Fruit fly (Drosophila melanogaster): ENCODE data around the gene CG14879.
A peak's percentile ranks its signal among the peaks of the same experiment; 100 is the strongest.

Gene CG14879

dm6 chr3R:16337053-16337385 lies 12.0 kb downstream of the CG14879 start (continued):
- no peak for TF ChIP-seq HLHmδ (GFP tag; optimal IDR thresholded peaks at IDR 0.05)
- TF ChIP-seq tup (GFP tag; optimal IDR thresholded peaks at IDR 0.05), result peak; percentile 16
- TF ChIP-seq zfh1 (GFP tag; IDR thresholded peaks at IDR 0.05), result peak; percentile 82
- no peak for TF ChIP-seq MTF-1 (GFP tag; optimal IDR thresholded peaks at IDR 0.05; ENCODE audit: borderline replicate concordance)
- no peak for TF ChIP-seq CG18619 (GFP tag; optimal IDR thresholded peaks at IDR 0.05)
- TF ChIP-seq gt (GFP tag; IDR thresholded peaks at IDR 0.05), result no peak
- peak; percentile 40 for TF ChIP-seq Xbp1 (GFP tag; optimal IDR thresholded peaks at IDR 0.05)
- peak; percentile 65 for TF ChIP-seq CG7745 (tag; optimal IDR thresholded peaks at IDR 0.05)
- TF ChIP-seq H2.0 (GFP tag; IDR thresholded peaks at IDR 0.05), result 0 out of 2 replicates have a peak, but pooled peaks have one; percentile 2
- TF ChIP-seq lola (GFP tag; optimal IDR thresholded peaks at IDR 0.05), result peak in 1 of 3 experiments; percentile 81
- peak; percentile 11 for TF ChIP-seq Myb (GFP tag; optimal IDR thresholded peaks at IDR 0.05)
- peak; percentile 75 for TF ChIP-seq fd102C (GFP tag; optimal IDR thresholded peaks at IDR 0.05)
- no peak for TF ChIP-seq CG9797 (GFP tag; optimal IDR thresholded peaks at IDR 0.05)
- no peak for TF ChIP-seq Fer1 (GFP tag; optimal IDR thresholded peaks at IDR 0.05)
- no peak for TF ChIP-seq CG10147 (GFP tag; optimal IDR thresholded peaks at IDR 0.05)
- peak; percentile 16 for TF ChIP-seq CG15601 (tag; optimal IDR thresholded peaks at IDR 0.05)
- peak; percentile 71 for TF ChIP-seq CG1602 (GFP tag; optimal IDR thresholded peaks at IDR 0.05)
- TF ChIP-seq zen (tag; optimal IDR thresholded peaks at IDR 0.05), result peak; percentile 95
- TF ChIP-seq ab (GFP tag; optimal IDR thresholded peaks at IDR 0.05), result no peak
- TF ChIP-seq croc (GFP tag; conservative IDR thresholded peaks at IDR 0.05), result peak; percentile 50
- TF ChIP-seq CG12942 (GFP tag; optimal IDR thresholded peaks at IDR 0.05), result peak; percentile 1
- TF ChIP-seq CG10274 (GFP tag; optimal IDR thresholded peaks at IDR 0.05), result peak; percentile 31
- TF ChIP-seq gce (GFP tag; IDR thresholded peaks at IDR 0.05), result no peak
- no peak for TF ChIP-seq Ravus (GFP tag; IDR thresholded peaks at IDR 0.05)
- peak; percentile 10 for TF ChIP-seq dm (GFP tag; optimal IDR thresholded peaks at IDR 0.05)
- TF ChIP-seq CG6254 (GFP tag; optimal IDR thresholded peaks at IDR 0.05), result peak; percentile 72
- no peak for TF ChIP-seq rib (GFP tag; IDR thresholded peaks at IDR 0.05)
- no peak for TF ChIP-seq CG18011 (GFP tag; optimal IDR thresholded peaks at IDR 0.05)
- no peak for TF ChIP-seq Lim3 (GFP tag; IDR thresholded peaks at IDR 0.05)
- no peak for TF ChIP-seq tap (tag; optimal IDR thresholded peaks at IDR 0.05)
- no peak for TF ChIP-seq p53 (GFP tag; optimal IDR thresholded peaks at IDR 0.05)
- peak; percentile 19 for TF ChIP-seq CG18764 (GFP tag; optimal IDR thresholded peaks at IDR 0.05)
- peak; percentile 26 for TF ChIP-seq CHES-1-like (GFP tag; optimal IDR thresholded peaks at IDR 0.05)
- TF ChIP-seq CG12071 (GFP tag; optimal IDR thresholded peaks at IDR 0.05), result no peak
- peak; percentile 27 for TF ChIP-seq CG2678 (tag; optimal IDR thresholded peaks at IDR 0.05)
- no peak for TF ChIP-seq CG9817 (tag; optimal IDR thresholded peaks at IDR 0.05)
- TF ChIP-seq CG32772 (GFP tag; IDR thresholded peaks at IDR 0.05), result 0 out of 2 replicates have a peak, but pooled peaks have one; percentile 26
- no peak for TF ChIP-seq Rfx (GFP tag; IDR thresholded peaks at IDR 0.05)
- no peak for TF ChIP-seq NfI (GFP tag; optimal IDR thresholded peaks at IDR 0.05)
- no peak for TF ChIP-seq gro (GFP tag; optimal IDR thresholded peaks at IDR 0.05)
- no peak for TF ChIP-seq CG14965 (GFP tag; optimal IDR thresholded peaks at IDR 0.05; ENCODE audit: borderline replicate concordance)
- no peak for TF ChIP-seq CG17802 (tag; optimal IDR thresholded peaks at IDR 0.05)
- TF ChIP-seq CG14710 (tag; optimal IDR thresholded peaks at IDR 0.05), result peak; percentile 76
- peak; percentile 87 for TF ChIP-seq CG4404 (GFP tag; IDR thresholded peaks at IDR 0.05)
- peak; percentile 76 for TF ChIP-seq CG8924 (tag; optimal IDR thresholded peaks at IDR 0.05)
- TF ChIP-seq onecut (GFP tag; IDR thresholded peaks at IDR 0.05), result no peak
- TF ChIP-seq hkb (optimal IDR thresholded peaks at IDR 0.05), result no peak
- 0 out of 2 replicates have a peak, but pooled peaks have one; percentile 20 for TF ChIP-seq hkb (GFP tag; IDR thresholded peaks at IDR 0.05)
- TF ChIP-seq CG7987 (GFP tag; optimal IDR thresholded peaks at IDR 0.05), result no peak
- peak; percentile 69 for TF ChIP-seq CG13775 (GFP tag; optimal IDR thresholded peaks at IDR 0.05)
- peak; percentile 17 for TF ChIP-seq CG1647 (GFP tag; optimal IDR thresholded peaks at IDR 0.05)
